Worm (Caenorhabditis elegans) whole organism, late embryonic: ENCODE results near the gene H32C10.1.

Experiments used
- K02D7.2 ChIP-seq: sonication (generic microtip); optimal IDR thresholded peaks from 2 replicates; lab custom pipeline; 2017; ENCODE audit warnings: mild to moderate bottlenecking, missing genetic modification characterization, missing compliant biosample characterization
- ets-4 ChIP-seq: sonication (generic microtip); optimal IDR thresholded peaks from 2 replicates; lab custom pipeline; 2016; ENCODE audit warnings: missing genetic modification characterization, missing compliant biosample characterization
- nfya-1 ChIP-seq: sonication (generic microtip); optimal IDR thresholded peaks from 2 replicates; lab custom pipeline; 2017; ENCODE audit warnings: missing genetic modification characterization, mild to moderate bottlenecking, missing compliant biosample characterization, antibody characterized with exemption, moderate library complexity
- pax-1 ChIP-seq: fragments of 150-350 bp; optimal IDR thresholded peaks from 2 replicates; lab custom pipeline; 2014; ENCODE audit warnings: missing biosample characterization, missing genetic modification characterization
- pha-4 ChIP-seq: fragments of 150-350 bp; optimal IDR thresholded peaks from 2 replicates; lab custom pipeline; 2018; ENCODE audit warnings: missing biosample characterization, missing genetic modification reagents, missing genetic modification characterization
- sox-4 ChIP-seq: sonication (generic microtip); optimal IDR thresholded peaks from 2 replicates; lab custom pipeline; 2017; ENCODE audit warnings: mild to moderate bottlenecking, missing genetic modification characterization, inconsistent platforms, missing compliant biosample characterization

DNA sequence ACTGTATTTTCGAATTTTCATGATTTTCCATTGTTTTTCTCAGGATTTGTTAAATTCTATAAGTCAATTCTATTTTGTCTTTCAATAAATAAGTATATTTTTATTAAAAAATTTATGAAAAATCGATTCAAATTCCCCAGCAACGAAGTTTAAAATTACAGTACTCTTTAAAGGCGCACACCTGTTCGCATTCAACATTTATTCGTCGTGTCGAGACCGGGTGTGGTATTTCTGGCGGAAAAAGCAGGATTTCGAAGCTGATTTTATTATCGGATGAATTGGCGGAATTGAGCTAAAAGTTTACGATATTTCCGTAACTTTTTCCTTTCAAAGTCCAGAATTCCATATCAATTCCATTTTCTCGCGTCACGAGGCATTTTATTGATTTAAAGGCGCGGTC lies 11.3 kb downstream of the H32C10.1 start:
- TF ChIP-seq nfya-1 (tag; lab: Kevin White, UChicago) (no peak), sox-4 (no peak), pha-4 (tag; lab: Kevin White, UChicago) (no peak), K02D7.2 (no peak), ets-4 (tag; lab: Kevin White, UChicago) (no peak), pax-1 (tag; lab: Kevin White, UChicago) (no peak)
